Fruit fly (Drosophila melanogaster) whole organism, embryonic: ENCODE data around the gene CG13461.

ENCODE experiments used
- ATbp ChIP-seq: fragments of 200-800 bp; sonication (Bioruptor generic); optimal IDR thresholded peaks from 2 replicates; lab custom pipeline; 2017; ENCODE audit warnings: missing biosample characterization, mild to moderate bottlenecking, missing genetic modification characterization, missing genetic modification reagents
- BEAF-32 ChIP-seq: fragments of 200-800 bp; sonication (Bioruptor generic); optimal IDR thresholded peaks from 3 replicates; lab custom pipeline; 2017; ENCODE audit warnings: missing biosample characterization, missing genetic modification characterization, mild to moderate bottlenecking, moderate library complexity, missing genetic modification reagents
- Bteb2 ChIP-seq: fragments of 200-800 bp; sonication (Bioruptor generic); optimal IDR thresholded peaks from 2 replicates; lab custom pipeline; 2016; ENCODE audit warnings: missing biosample characterization, missing genetic modification characterization
- CG10565 ChIP-seq: fragments of 200-800 bp; sonication (Bioruptor generic); optimal IDR thresholded peaks from 3 replicates; lab custom pipeline; 2016; ENCODE audit warnings: missing biosample characterization, mild to moderate bottlenecking, missing genetic modification characterization
- CG10979 ChIP-seq: fragments of 200-800 bp; sonication (Bioruptor generic); optimal IDR thresholded peaks from 2 replicates; lab custom pipeline; 2018; ENCODE audit warnings: missing biosample characterization, mild to moderate bottlenecking, missing genetic modification characterization, moderate library complexity
- CG13123 ChIP-seq: fragments of 200-800 bp; sonication (Bioruptor generic); optimal IDR thresholded peaks from 2 replicates; lab custom pipeline; 2016; ENCODE audit warnings: missing biosample characterization, missing genetic modification characterization
- CG13296 ChIP-seq: fragments of 200-800 bp; sonication (Bioruptor generic); optimal IDR thresholded peaks from 3 replicates; lab custom pipeline; 2018; ENCODE audit warnings: missing biosample characterization, mild to moderate bottlenecking, missing genetic modification characterization
- CG15269 ChIP-seq: fragments of 200-800 bp; sonication (Bioruptor generic); optimal IDR thresholded peaks from 2 replicates; lab custom pipeline; 2018; ENCODE audit warnings: missing biosample characterization, mild to moderate bottlenecking, missing genetic modification characterization, moderate library complexity
- CG1602 ChIP-seq: fragments of 200-800 bp; sonication (Bioruptor generic); optimal IDR thresholded peaks from 3 replicates; lab custom pipeline; 2016; ENCODE audit warnings: missing biosample characterization, missing genetic modification characterization
- CG17359 ChIP-seq: fragments of 200-800 bp; sonication (Bioruptor generic); optimal IDR thresholded peaks from 3 replicates; lab custom pipeline; 2018; ENCODE audit warnings: missing biosample characterization, mild to moderate bottlenecking, missing genetic modification characterization, moderate library complexity
- CG17612 ChIP-seq: fragments of 200-800 bp; sonication (Bioruptor generic); IDR thresholded peaks from 2 replicates; pipeline ENCODE4 v1.3.6; 2022; ENCODE audit warnings: missing biosample characterization, missing genetic modification characterization
- CG17802 ChIP-seq: fragments of 200-800 bp; sonication (Bioruptor generic); optimal IDR thresholded peaks from 2 replicates; lab custom pipeline; 2018; ENCODE audit warnings: missing biosample characterization, mild to moderate bottlenecking, missing genetic modification characterization, moderate library complexity
- CG18476 ChIP-seq: fragments of 200-800 bp; sonication (Bioruptor generic); optimal IDR thresholded peaks from 2 replicates; lab custom pipeline; 2016; ENCODE audit warnings: missing biosample characterization, mild to moderate bottlenecking, missing genetic modification characterization
- CG30431 ChIP-seq: fragments of 200-800 bp; sonication (Bioruptor generic); optimal IDR thresholded peaks from 2 replicates; lab custom pipeline; 2017; ENCODE audit warnings: missing biosample characterization, missing genetic modification characterization
- CG31388 ChIP-seq: fragments of 200-800 bp; sonication (Bioruptor generic); optimal IDR thresholded peaks from 2 replicates; lab custom pipeline; 2016; ENCODE audit warnings: missing biosample characterization, missing genetic modification characterization
- CG3163 ChIP-seq: fragments of 200-800 bp; sonication (Bioruptor generic); optimal IDR thresholded peaks from 3 replicates; lab custom pipeline; 2016; ENCODE audit warnings: missing biosample characterization, missing genetic modification characterization
- CG34376 ChIP-seq: fragments of 200-800 bp; sonication (Bioruptor generic); optimal IDR thresholded peaks from 2 replicates; lab custom pipeline; 2018; ENCODE audit warnings: missing biosample characterization, mild to moderate bottlenecking, missing genetic modification characterization
- CG3726 ChIP-seq: fragments of 200-800 bp; sonication (Bioruptor generic); IDR thresholded peaks from 3 replicates; pipeline ENCODE4, ENCODE4 v1.3.6; 2022; ENCODE audit warnings: missing biosample characterization, missing genetic modification characterization
- CG43689 ChIP-seq: fragments of 200-800 bp; sonication (Bioruptor generic); IDR thresholded peaks from 2 replicates; pipeline ENCODE4 v1.3.6; 2022; ENCODE audit warnings: missing biosample characterization, missing genetic modification characterization
- CG6813 ChIP-seq: fragments of 200-800 bp; sonication (Bioruptor generic); optimal IDR thresholded peaks from 2 replicates; lab custom pipeline; 2017; ENCODE audit warnings: missing biosample characterization, missing genetic modification characterization, mild to moderate bottlenecking, moderate library complexity, missing genetic modification reagents
- CG7271 ChIP-seq: fragments of 200-800 bp; sonication (Bioruptor generic); optimal IDR thresholded peaks from 2 replicates; lab custom pipeline; 2018; ENCODE audit warnings: missing biosample characterization, mild to moderate bottlenecking, missing genetic modification characterization, moderate library complexity
- CG7786 ChIP-seq: fragments of 200-800 bp; sonication (Bioruptor generic); optimal IDR thresholded peaks from 2 replicates; lab custom pipeline; 2016; ENCODE audit warnings: missing biosample characterization, missing genetic modification characterization
- CG8281 ChIP-seq: fragments of 200-800 bp; sonication (Bioruptor generic); optimal IDR thresholded peaks from 2 replicates; lab custom pipeline; 2018; ENCODE audit warnings: missing biosample characterization, mild to moderate bottlenecking, missing genetic modification characterization, moderate library complexity
- CTCF ChIP-seq: fragments of 200-800 bp; sonication (Bioruptor generic); optimal IDR thresholded peaks from 2 replicates; lab custom pipeline; 2017; ENCODE audit warnings: missing biosample characterization, mild to moderate bottlenecking, missing genetic modification characterization, moderate library complexity
- Deaf1 ChIP-seq: fragments of 200-800 bp; optimal IDR thresholded peaks from 3 replicates; lab custom pipeline; 2019; ENCODE audit warnings: missing biosample characterization, mild to moderate bottlenecking, missing genetic modification characterization, moderate library complexity
- Doc2 ChIP-seq: fragments of 200-800 bp; sonication (Bioruptor generic); IDR thresholded peaks from 2 replicates; pipeline ENCODE4 v1.3.6; 2022; ENCODE audit warnings: missing biosample characterization, missing genetic modification characterization
- Drgx ChIP-seq: fragments of 200-800 bp; sonication (Bioruptor generic); IDR thresholded peaks from 2 replicates; pipeline ENCODE4 v1.3.6; 2022; ENCODE audit warnings: missing biosample characterization, missing genetic modification characterization
- H2.0 ChIP-seq: fragments of 200-800 bp; sonication (Bioruptor generic); IDR thresholded peaks from 2 replicates; pipeline ENCODE4 v1.3.6; 2022; ENCODE audit warnings: missing biosample characterization, missing genetic modification characterization
- HmgD ChIP-seq: fragments of 200-800 bp; sonication (Bioruptor generic); optimal IDR thresholded peaks from 3 replicates; lab custom pipeline; 2016; ENCODE audit warnings: missing biosample characterization, missing genetic modification characterization
- Hr3 ChIP-seq: fragments of 200-800 bp; sonication (Bioruptor generic); optimal IDR thresholded peaks from 3 replicates; lab custom pipeline; 2016; ENCODE audit warnings: missing biosample characterization, missing genetic modification characterization
- Hr78 ChIP-seq, 2 experiments: fragments of 200-800 bp in 1 of 2; fragments of >200 bp in 1 of 2; sonication (Bioruptor generic) in 1 of 2; optimal IDR thresholded peaks; 2 replicates each; lab custom pipeline; 2017 to 2019; ENCODE audit warnings: missing biosample characterization in 2 of 2, missing genetic modification characterization in 2 of 2, mild to moderate bottlenecking in 1 of 2, moderate library complexity in 1 of 2
- MESR4 ChIP-seq: fragments of 200-800 bp; sonication (Bioruptor generic); optimal IDR thresholded peaks from 2 replicates; lab custom pipeline; 2018; ENCODE audit warnings: missing biosample characterization, mild to moderate bottlenecking, missing genetic modification characterization, moderate library complexity
- Rfx ChIP-seq: fragments of 200-800 bp; sonication (Bioruptor generic); IDR thresholded peaks from 2 replicates; pipeline ENCODE4 v1.3.6; 2022; ENCODE audit warnings: missing biosample characterization, missing genetic modification characterization
- Rx ChIP-seq: fragments of 200-800 bp; sonication (Bioruptor generic); IDR thresholded peaks from 2 replicates; pipeline ENCODE4 v1.3.6; 2022; ENCODE audit warnings: missing biosample characterization, missing genetic modification characterization
- Sry-δ ChIP-seq: fragments of 200-800 bp; sonication (Bioruptor generic); optimal IDR thresholded peaks from 2 replicates; lab custom pipeline; 2016; ENCODE audit warnings: missing biosample characterization, missing genetic modification characterization
- ab ChIP-seq: fragments of 200-800 bp; sonication (Bioruptor generic); optimal IDR thresholded peaks from 2 replicates; lab custom pipeline; 2016; ENCODE audit warnings: missing biosample characterization, missing genetic modification characterization
- ash1 ChIP-seq: fragments of 200-800 bp; sonication (Bioruptor generic); optimal IDR thresholded peaks from 2 replicates; lab custom pipeline; 2018; ENCODE audit warnings: missing biosample characterization, mild to moderate bottlenecking, missing genetic modification characterization
- ato ChIP-seq: fragments of 200-800 bp; sonication (Bioruptor generic); IDR thresholded peaks from 2 replicates; pipeline ENCODE4 v1.3.6; 2022; ENCODE audit warnings: missing biosample characterization, missing genetic modification characterization; ENCODE audit not compliant: partially characterized antibody
- dysf ChIP-seq: fragments of 200-800 bp; sonication (Bioruptor generic); IDR thresholded peaks from 3 replicates; pipeline ENCODE4 v1.3.6; 2022; ENCODE audit warnings: missing biosample characterization, missing genetic modification characterization
- emc ChIP-seq: fragments of 200-800 bp; sonication (Bioruptor generic); optimal IDR thresholded peaks from 2 replicates; lab custom pipeline; 2016; ENCODE audit warnings: missing biosample characterization, missing genetic modification characterization
- esg ChIP-seq: fragments of 200-800 bp; sonication (Bioruptor generic); conservative IDR thresholded peaks from 2 replicates; pipeline ENCODE4 v1.3.6; 2022; ENCODE audit warnings: missing biosample characterization, missing genetic modification characterization
- gcm2 ChIP-seq: fragments of 200-800 bp; sonication (Bioruptor generic); optimal IDR thresholded peaks from 2 replicates; lab custom pipeline; 2016; ENCODE audit warnings: missing biosample characterization, missing genetic modification characterization
- gsb ChIP-seq: fragments of 200-800 bp; sonication (Bioruptor generic); IDR thresholded peaks from 2 replicates; pipeline ENCODE4 v1.3.6; 2022; ENCODE audit warnings: missing biosample characterization, missing genetic modification characterization
- gt ChIP-seq: fragments of 200-800 bp; sonication (Bioruptor generic); IDR thresholded peaks from 2 replicates; pipeline ENCODE4 v1.3.6; 2022; ENCODE audit warnings: missing biosample characterization, missing genetic modification characterization
- nmo ChIP-seq: fragments of 200-800 bp; sonication (Bioruptor generic); optimal IDR thresholded peaks from 2 replicates; lab custom pipeline; 2018; ENCODE audit warnings: missing biosample characterization, mild to moderate bottlenecking, missing genetic modification characterization, moderate library complexity
- oc ChIP-seq: fragments of 200-800 bp; sonication (Bioruptor generic); optimal IDR thresholded peaks from 2 replicates; lab custom pipeline; 2018; ENCODE audit warnings: missing biosample characterization, mild to moderate bottlenecking, missing genetic modification characterization, moderate library complexity
- org-1 ChIP-seq: fragments of 200-800 bp; sonication (Bioruptor generic); optimal IDR thresholded peaks from 2 replicates; lab custom pipeline; 2017; ENCODE audit warnings: missing biosample characterization, missing genetic modification characterization
- sens ChIP-seq: fragments of 200-800 bp; sonication (Bioruptor generic); peaks from one replicate; lab custom pipeline; 2016; ENCODE audit warnings: missing biosample characterization, missing genetic modification characterization
- slp2 ChIP-seq: fragments of 200-800 bp; sonication (Bioruptor generic); optimal IDR thresholded peaks from 2 replicates; lab custom pipeline; 2016; ENCODE audit warnings: missing biosample characterization, missing genetic modification characterization
- stc ChIP-seq: fragments of 200-800 bp; sonication (Bioruptor generic); IDR thresholded peaks from 2 replicates; pipeline ENCODE4 v1.3.6; 2022; ENCODE audit warnings: missing biosample characterization, missing genetic modification characterization
- trh ChIP-seq: fragments of 200-800 bp; sonication (Bioruptor generic); optimal IDR thresholded peaks from 2 replicates; lab custom pipeline; 2016; ENCODE audit warnings: missing biosample characterization, missing genetic modification characterization

The CG13461 gene

DNA sequence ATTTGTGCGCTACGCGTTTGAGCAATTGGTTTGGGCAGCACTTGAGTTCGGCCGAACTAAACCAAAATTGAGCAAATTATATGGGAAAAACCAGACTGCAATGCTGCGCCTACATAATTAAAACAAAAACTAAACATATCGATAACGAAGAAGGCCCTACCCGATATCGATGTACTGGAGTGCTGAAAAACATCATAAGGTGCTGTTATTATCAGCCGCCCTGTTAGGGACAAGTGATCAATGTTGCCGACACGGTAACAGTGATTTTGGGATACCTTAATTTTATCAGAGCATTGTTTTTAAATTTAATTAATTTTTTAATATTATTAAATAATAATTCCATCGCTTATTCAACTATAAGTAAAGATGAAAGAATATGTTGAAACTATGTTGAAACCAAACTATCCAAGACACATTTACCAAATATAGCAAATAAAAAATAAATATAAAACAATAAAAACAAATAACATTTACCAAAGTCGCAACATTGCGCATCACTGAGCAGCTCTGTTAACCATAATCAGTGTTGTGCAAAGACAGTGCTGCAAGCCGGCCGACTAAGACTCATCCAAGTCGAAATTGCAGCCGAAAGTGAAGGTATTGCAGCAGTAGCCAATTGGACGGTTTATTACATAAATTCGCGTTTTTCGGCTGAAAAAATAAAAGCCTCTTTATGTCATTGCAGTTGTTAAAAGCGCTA lies 42.4 kb upstream of the CG13461 start, which contains the start of the genes sstn, Plp and GlyRS (continued):
- TF ChIP-seq stc (GFP tag; lab: Robert Waterston, UW) (no peak), BEAF-32 (GFP tag; lab: Kevin White, UChicago) (peak; percentile 70), gt (GFP tag; lab: Robert Waterston, UW) (no peak), Doc2 (GFP tag; lab: Robert Waterston, UW) (no peak), CG31388 (GFP tag; lab: Kevin White, UChicago) (no peak), CG10565 (GFP tag; lab: Kevin White, UChicago) (no peak), Bteb2 (GFP tag; lab: Kevin White, UChicago) (no peak), Drgx (GFP tag; lab: Robert Waterston, UW) (no peak), CG7271 (tag; lab: Kevin White, UChicago) (no peak), CTCF (no peak), CG1602 (GFP tag; lab: Kevin White, UChicago) (peak; percentile 26), CG13296 (GFP tag; lab: Kevin White, UChicago) (peak; percentile 49), oc (peak; percentile 26), CG17802 (tag; lab: Kevin White, UChicago) (no peak), CG13123 (GFP tag; lab: Kevin White, UChicago) (peak; percentile 22), esg (GFP tag; lab: Robert Waterston, UW) (no peak), Rfx (GFP tag; lab: Robert Waterston, UW) (0 out of 2 replicates have a peak, but pooled peaks have one; percentile 24), CG3163 (GFP tag; lab: Kevin White, UChicago) (no peak), Sry-δ (GFP tag; lab: Kevin White, UChicago) (peak; percentile 6), ab (GFP tag; lab: Kevin White, UChicago) (no peak), CG18476 (GFP tag; lab: Kevin White, UChicago) (no peak), CG17612 (no peak), CG34376 (GFP tag; lab: Kevin White, UChicago) (no peak), ash1 (GFP tag; lab: Kevin White, UChicago) (no peak), emc (no peak), Hr3 (GFP tag; lab: Kevin White, UChicago) (peak; percentile 51), H2.0 (GFP tag; lab: Robert Waterston, UW) (no peak), CG43689 (no peak), gsb (GFP tag; lab: Robert Waterston, UW) (no peak), CG8281 (tag; lab: Kevin White, UChicago) (no peak), HmgD (GFP tag; lab: Kevin White, UChicago) (no peak), CG30431 (GFP tag; lab: Kevin White, UChicago) (no peak), Rx (GFP tag; lab: Robert Waterston, UW) (no peak), CG15269 (tag; lab: Kevin White, UChicago) (peak; percentile 33), CG10979 (tag; lab: Kevin White, UChicago) (peak; percentile 22), ato (0 out of 2 replicates have a peak, but pooled peaks have one; percentile 20), MESR4 (peak; percentile 72), gcm2 (no peak), nmo (peak; percentile 58), sens (GFP tag; lab: Kevin White, UChicago) (peak; percentile 60), dysf (GFP tag; lab: Robert Waterston, UW) (no peak), Hr78 (GFP tag; optimal IDR thresholded peaks at IDR 0.05; lab: Kevin White, UChicago) (no peak), CG17359 (tag; lab: Kevin White, UChicago) (no peak), CG6813 (GFP tag; lab: Kevin White, UChicago) (no peak), ATbp (no peak), org-1 (GFP tag; lab: Kevin White, UChicago) (no peak), CG3726 (GFP tag; lab: Robert Waterston, UW) (no peak), trh (GFP tag; lab: Kevin White, UChicago) (no peak), Deaf1 (tag; lab: Kevin White, UChicago) (no peak), CG7786 (GFP tag; lab: Kevin White, UChicago) (no peak), slp2 (GFP tag; lab: Kevin White, UChicago) (no peak)
